Worm (Caenorhabditis elegans) whole organism, L3 larva: Measurements from ENCODE around the gene F59A6.13.
A peak's percentile ranks its signal among the peaks of the same experiment; 100 is the strongest.

Source experiments
- ZK546.5 ChIP-seq: sonication (generic microtip); optimal IDR thresholded peaks from 2 replicates; lab custom pipeline; 2017; ENCODE audit warnings: missing biosample characterization, missing genetic modification characterization
- aly-2 ChIP-seq: fragments of 150-350 bp; optimal IDR thresholded peaks from 2 replicates; lab custom pipeline; 2014; ENCODE audit warnings: missing biosample characterization, missing genetic modification characterization
- ama-1 ChIP-seq: fragments of 150-350 bp; optimal IDR thresholded peaks from 2 replicates; lab custom pipeline; 2018
- ceh-16 ChIP-seq: sonication (generic microtip); optimal IDR thresholded peaks from 2 replicates; lab custom pipeline; 2017; ENCODE audit warnings: missing biosample characterization, missing genetic modification characterization
- ceh-28 ChIP-seq: fragments of 150-350 bp; optimal IDR thresholded peaks from 2 replicates; lab custom pipeline; 2014; ENCODE audit warnings: missing biosample characterization, missing genetic modification reagents, missing genetic modification characterization
- ceh-82 ChIP-seq: fragments of 150-350 bp; optimal IDR thresholded peaks from 2 replicates; lab custom pipeline; 2014; ENCODE audit warnings: missing biosample characterization, missing genetic modification characterization
- daf-12 ChIP-seq: fragments of 150-350 bp; optimal IDR thresholded peaks from 2 replicates; lab custom pipeline; 2014; ENCODE audit warnings: missing biosample characterization, missing genetic modification reagents, missing genetic modification characterization
- egl-27 ChIP-seq: sonication (generic microtip); optimal IDR thresholded peaks from 4 replicates; lab custom pipeline; 2017; ENCODE audit warnings: missing biosample characterization, missing genetic modification reagents, missing genetic modification characterization
- elt-2 ChIP-seq: sonication (generic microtip); optimal IDR thresholded peaks from 2 replicates; lab custom pipeline; 2016; ENCODE audit warnings: missing genetic modification reagents, mild to moderate bottlenecking, missing genetic modification characterization, missing compliant biosample characterization
- eor-1 ChIP-seq, 2 experiments: fragments of 150-350 bp; optimal IDR thresholded peaks; 2 replicates each; lab custom pipeline; 2014 to 2018; ENCODE audit warnings: missing biosample characterization in 2 of 2, missing genetic modification characterization in 2 of 2
- fkh-2 ChIP-seq: fragments of 150-350 bp; optimal IDR thresholded peaks from 2 replicates; lab custom pipeline; 2014; ENCODE audit warnings: missing biosample characterization, missing genetic modification reagents, missing genetic modification characterization
- hmg-11 ChIP-seq: sonication (generic microtip); optimal IDR thresholded peaks from 2 replicates; lab custom pipeline; 2016; ENCODE audit warnings: missing genetic modification characterization, missing compliant biosample characterization
- jun-1 ChIP-seq: fragments of 150-350 bp; optimal IDR thresholded peaks from 2 replicates; lab custom pipeline; 2014; ENCODE audit warnings: missing biosample characterization, missing genetic modification reagents, missing genetic modification characterization
- lin-15B ChIP-seq: fragments of 150-350 bp; optimal IDR thresholded peaks from 2 replicates; lab custom pipeline; 2014; ENCODE audit warnings: missing biosample characterization, missing genetic modification characterization
- lin-39 ChIP-seq: fragments of 150-350 bp; optimal IDR thresholded peaks from 2 replicates; lab custom pipeline; 2018; ENCODE audit warnings: missing biosample characterization, missing genetic modification reagents, missing genetic modification characterization
- mdl-1 ChIP-seq: fragments of 150-350 bp; optimal IDR thresholded peaks from 2 replicates; lab custom pipeline; 2014; ENCODE audit warnings: missing biosample characterization, missing genetic modification characterization
- mml-1 ChIP-seq: fragments of 150-350 bp; sonication (generic microtip); optimal IDR thresholded peaks from 3 replicates; lab custom pipeline; 2014; ENCODE audit warnings: missing biosample characterization, missing genetic modification characterization
- nfya-1 ChIP-seq: sonication (generic microtip); optimal IDR thresholded peaks from 2 replicates; lab custom pipeline; 2017; ENCODE audit warnings: missing genetic modification characterization, mild to moderate bottlenecking, missing compliant biosample characterization, antibody characterized with exemption, moderate library complexity; ENCODE audit not compliant: insufficient read depth
- nhr-12 ChIP-seq: fragments of 150-350 bp; optimal IDR thresholded peaks from 2 replicates; lab custom pipeline; 2014; ENCODE audit warnings: missing biosample characterization, missing genetic modification characterization
- nhr-23 ChIP-seq: fragments of 150-350 bp; optimal IDR thresholded peaks from 2 replicates; lab custom pipeline; 2014; ENCODE audit warnings: missing biosample characterization, missing genetic modification reagents, missing genetic modification characterization
- nhr-43 ChIP-seq: sonication (generic microtip); optimal IDR thresholded peaks from 2 replicates; lab custom pipeline; 2016; ENCODE audit warnings: mild to moderate bottlenecking, missing genetic modification characterization, missing compliant biosample characterization; ENCODE audit not compliant: poor library complexity, severe bottlenecking
- nhr-67 ChIP-seq: fragments of 150-350 bp; optimal IDR thresholded peaks from 2 replicates; lab custom pipeline; 2014; ENCODE audit warnings: missing biosample characterization, missing genetic modification characterization
- nhr-77 ChIP-seq: fragments of 150-350 bp; optimal IDR thresholded peaks from 2 replicates; lab custom pipeline; 2014; ENCODE audit warnings: missing biosample characterization, missing genetic modification characterization
- pha-4 ChIP-seq: fragments of 150-350 bp; optimal IDR thresholded peaks from 2 replicates; lab custom pipeline; 2014; ENCODE audit warnings: missing biosample characterization, missing genetic modification reagents, missing genetic modification characterization
- snpc-4 ChIP-seq: fragments of 150-350 bp; optimal IDR thresholded peaks from 2 replicates; lab custom pipeline; 2014; ENCODE audit warnings: missing biosample characterization, missing genetic modification characterization
- tbx-2 ChIP-seq: sonication (generic microtip); optimal IDR thresholded peaks from 2 replicates; lab custom pipeline; 2016; ENCODE audit warnings: mild to moderate bottlenecking, missing genetic modification characterization, missing compliant biosample characterization
- unc-39 ChIP-seq: sonication (generic microtip); optimal IDR thresholded peaks from 4 replicates; lab custom pipeline; 2017; ENCODE audit warnings: missing biosample characterization, missing genetic modification characterization
- zag-1 ChIP-seq: fragments of 150-350 bp; optimal IDR thresholded peaks from 2 replicates; lab custom pipeline; 2014; ENCODE audit warnings: missing biosample characterization, missing genetic modification characterization
- ztf-11 ChIP-seq: fragments of 150-350 bp; optimal IDR thresholded peaks from 2 replicates; lab custom pipeline; 2014; ENCODE audit warnings: missing biosample characterization, missing genetic modification characterization
- ztf-4 ChIP-seq: fragments of 150-350 bp; optimal IDR thresholded peaks from 2 replicates; lab custom pipeline; 2014; ENCODE audit warnings: missing biosample characterization, missing genetic modification characterization

F59A6.13 gene

DNA sequence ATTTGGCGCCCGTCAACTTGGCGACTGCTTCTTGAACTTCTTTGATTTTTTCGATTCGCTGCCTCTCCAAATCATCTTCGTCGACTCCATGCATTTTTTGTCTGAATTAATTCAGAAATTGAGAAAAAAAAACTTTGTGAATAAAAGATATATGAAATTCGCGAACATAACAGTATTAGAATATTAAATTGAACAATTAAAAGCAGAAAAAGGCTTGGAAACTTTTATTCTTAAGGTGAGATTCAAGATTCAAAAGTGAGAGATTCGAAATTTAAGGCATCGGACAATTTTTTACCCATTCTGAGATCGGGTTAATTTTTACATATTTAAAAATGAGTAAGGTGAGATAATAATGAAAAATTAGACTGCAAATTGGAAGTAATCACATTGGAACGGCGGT is 11.3 kb downstream of the F59A6.13 start, which contains the start of gene F33G12.3:
Gene F33G12.3 (minus strand): TSS at position 101 of the 400 bp plus-strand sequence.
- no peak for TF ChIP-seq nhr-77 (tag; lab: Kevin White, UChicago)
- no peak for TF ChIP-seq zag-1 (tag; lab: Kevin White, UChicago)
- no peak for TF ChIP-seq egl-27 (tag; lab: Kevin White, UChicago)
- no peak for TF ChIP-seq nhr-23 (tag; lab: Kevin White, UChicago)
- no peak for TF ChIP-seq nhr-43 (tag; lab: Kevin White, UChicago)
- TF ChIP-seq elt-2 (tag; lab: Kevin White, UChicago), result no peak
- no peak for TF ChIP-seq snpc-4
- no peak for TF ChIP-seq eor-1 (tag; optimal IDR thresholded peaks at IDR 0.05; lab: Kevin White, UChicago)
- no peak for TF ChIP-seq nhr-67 (tag; lab: Kevin White, UChicago)
- TF ChIP-seq ZK546.5, result no peak
- no peak for TF ChIP-seq mml-1
- TF ChIP-seq aly-2 (tag; lab: Kevin White, UChicago), result no peak
- no peak for TF ChIP-seq ceh-28
- TF ChIP-seq tbx-2 (tag; lab: Kevin White, UChicago), result no peak
- no peak for TF ChIP-seq unc-39 (tag; lab: Kevin White, UChicago)
- TF ChIP-seq nhr-12 (tag; lab: Kevin White, UChicago), result no peak
- TF ChIP-seq fkh-2 (tag; lab: Kevin White, UChicago), result no peak
- TF ChIP-seq jun-1, result no peak
- TF ChIP-seq ztf-4 (tag; lab: Kevin White, UChicago), result no peak

DNA sequence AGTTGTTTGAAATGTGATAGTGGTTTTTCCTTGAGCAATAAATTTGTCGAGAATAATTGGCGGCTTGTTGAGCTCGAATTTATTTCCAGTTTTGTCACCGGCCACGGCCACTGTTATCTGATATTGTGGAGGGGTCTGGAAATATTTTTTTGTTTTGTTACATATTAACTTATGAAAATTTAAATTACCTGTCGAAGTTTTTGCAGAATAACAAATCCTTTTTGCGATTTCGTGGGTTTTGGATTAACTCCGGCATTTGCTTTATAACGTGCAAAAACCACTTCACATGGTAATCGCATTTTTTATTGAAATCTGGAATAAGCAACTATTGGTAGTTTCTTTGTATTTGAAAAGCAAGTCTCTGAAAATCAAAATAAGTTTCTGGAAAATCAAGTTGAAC is 13.5 kb downstream of the F59A6.13 start, which contains the start of gene lrr-1:
Gene lrr-1 (minus strand): TSS at position 312 of the 400 bp plus-strand sequence.
- peak; percentile 12 for TF ChIP-seq nhr-77 (tag; lab: Kevin White, UChicago)
- peak; percentile 32 for TF ChIP-seq elt-2 (tag; lab: Kevin White, UChicago)
- TF ChIP-seq ceh-82 (tag; lab: Kevin White, UChicago), result no peak

DNA sequence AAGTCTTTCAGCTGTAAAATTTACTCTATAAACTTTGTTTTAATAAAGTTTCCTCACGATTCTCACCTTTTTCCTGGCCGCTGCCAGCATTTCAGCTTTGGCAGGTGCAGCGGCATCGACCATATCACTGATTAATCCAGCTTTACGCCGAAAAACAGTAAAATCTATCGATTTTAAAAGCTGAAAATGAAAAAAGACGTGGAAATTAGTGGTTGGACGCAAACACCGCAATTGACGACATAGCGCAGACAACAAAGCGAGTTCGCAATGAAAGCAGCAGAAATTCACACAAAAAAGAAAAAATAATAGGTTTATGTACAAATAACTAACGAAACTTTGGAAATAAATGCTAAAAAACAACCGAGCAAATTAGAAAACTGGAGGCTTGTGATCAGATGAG is 17.3 kb downstream of the F59A6.13 start, which contains the start of gene golg-2:
Gene golg-2 (minus strand): TSS at position 180 of the 400 bp plus-strand sequence.
- TF ChIP-seq ceh-16 (tag; lab: Kevin White, UChicago) (no peak), ama-1 (lab: Kevin White, UChicago) (peak; percentile 47), elt-2 (tag; lab: Kevin White, UChicago) (peak; percentile 48), mdl-1 (no peak), nfya-1 (tag; lab: Kevin White, UChicago) (peak; percentile 17), pha-4 (peak; percentile 37), hmg-11 (tag; lab: Kevin White, UChicago) (peak; percentile 20)

DNA sequence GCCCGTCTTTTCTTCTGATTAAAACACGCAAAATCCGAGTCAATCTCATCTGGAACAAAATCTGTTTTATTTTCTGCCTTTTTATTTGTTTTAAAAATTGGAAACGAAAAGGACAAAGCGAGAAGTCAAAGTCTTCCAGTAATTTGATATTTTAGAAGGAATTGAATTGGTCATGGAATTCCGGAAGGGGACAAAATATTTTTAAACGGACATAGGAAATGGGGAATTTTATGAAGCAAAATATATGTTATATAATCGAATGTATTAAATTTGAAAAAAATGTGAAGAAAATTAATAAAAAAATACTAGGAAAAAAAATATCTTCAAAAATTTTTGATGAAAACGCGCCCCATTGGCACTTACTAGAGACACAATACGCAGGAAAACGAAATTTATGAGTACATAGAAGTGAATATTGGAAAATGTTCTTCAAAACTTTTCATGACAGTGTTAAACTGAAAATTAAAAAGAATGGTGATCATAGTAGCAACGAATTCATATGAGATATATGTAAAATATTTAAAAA is 18.1 kb downstream of the F59A6.13 start, which contains the start of gene F33G12.7:
Gene F33G12.7 (minus strand): TSS at position 51 of the 526 bp plus-strand sequence.
- no peak for TF ChIP-seq jun-1
- no peak for TF ChIP-seq nhr-12 (tag; lab: Kevin White, UChicago)
- no peak for TF ChIP-seq nhr-23 (tag; lab: Kevin White, UChicago)
- TF ChIP-seq ZK546.5, result no peak
- TF ChIP-seq pha-4, result peak; percentile 5

DNA sequence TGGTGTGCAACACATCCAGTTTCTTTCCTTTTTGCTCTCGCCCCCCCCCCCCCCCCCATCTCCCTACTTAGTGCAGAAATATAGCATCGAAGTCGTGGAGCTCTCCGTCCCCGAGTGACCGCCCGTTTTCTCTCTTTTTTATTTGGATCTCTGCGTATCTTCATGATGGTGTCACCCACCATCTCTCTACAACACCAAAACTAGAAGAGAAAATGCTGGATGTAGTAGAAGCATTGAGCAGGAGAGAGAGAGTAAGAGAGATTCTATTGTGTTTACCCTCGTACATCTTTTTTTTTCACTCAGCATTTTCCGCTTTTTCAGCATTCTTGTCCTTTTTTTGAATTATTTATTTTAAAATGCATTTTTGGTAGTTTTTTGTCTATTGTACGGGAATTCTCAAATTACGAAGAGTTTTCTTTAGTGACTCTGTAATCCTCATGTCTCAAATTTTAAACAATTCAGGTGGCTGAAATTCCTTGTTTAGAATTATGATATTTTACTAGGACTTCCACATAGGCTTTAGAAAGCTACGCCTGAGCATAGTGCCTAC is 19.9 kb downstream of the F59A6.13 start:
- TF ChIP-seq hmg-11 (tag; lab: Kevin White, UChicago), result peak; percentile 55
- no peak for TF ChIP-seq ztf-11 (tag; lab: Kevin White, UChicago)
- peak; percentile 52 for TF ChIP-seq nfya-1 (tag; lab: Kevin White, UChicago)
- peak; percentile 23 for TF ChIP-seq lin-15B (tag; lab: Kevin White, UChicago)
- TF ChIP-seq lin-39 (tag; lab: Kevin White, UChicago), result peak; percentile 23
- TF ChIP-seq daf-12 (tag; lab: Kevin White, UChicago), result no peak
